Fruit fly (Drosophila melanogaster): ENCODE measurements around the gene CG7992.

- TF ChIP-seq usp (GFP tag; optimal IDR thresholded peaks at IDR 0.05) (no peak), CG8478 (optimal IDR thresholded peaks at IDR 0.05) (no peak), Dll (optimal IDR thresholded peaks at IDR 0.05) (no peak), EcR (GFP tag; optimal IDR thresholded peaks at IDR 0.05) (no peak)
These were observed 6.7 kb downstream of the CG7992 start for dm6 chrX:19240230-19240839.

Measured in whole organism.